Fruit fly (Drosophila melanogaster): Measurements from ENCODE around the gene mbf1.

Gene mbf1

DNA sequence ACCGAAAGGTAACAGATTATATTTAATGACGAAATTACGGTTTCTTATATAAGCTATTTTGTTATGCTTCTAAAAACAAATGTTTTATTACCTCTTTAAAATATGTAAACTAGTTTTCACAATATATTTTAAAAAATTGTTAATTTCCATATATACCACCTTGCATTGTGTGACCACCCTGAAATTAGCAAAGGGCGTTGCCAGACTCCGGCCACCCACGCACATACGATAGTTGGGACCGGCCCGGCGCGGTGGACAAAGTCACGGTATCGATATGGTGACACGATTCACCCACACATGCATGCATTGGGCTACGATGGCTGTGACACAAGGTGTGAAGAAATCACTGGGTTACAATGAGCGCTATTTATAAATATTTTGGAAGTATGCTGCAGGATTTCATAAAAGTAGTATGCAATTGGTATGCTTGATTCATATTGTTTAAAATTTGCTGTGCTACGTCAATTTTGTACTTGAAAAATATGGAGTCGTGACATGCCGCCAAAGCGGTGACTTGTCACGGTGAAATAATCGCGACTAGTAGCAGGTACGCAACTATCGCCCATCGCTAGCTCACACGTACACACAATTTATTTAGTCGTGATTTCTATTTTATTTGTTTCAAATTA, 13.9 kb downstream of the mbf1 start (continued):
- no peak for TF ChIP-seq CG2875 (GFP tag; optimal IDR thresholded peaks at IDR 0.05)
- peak; percentile 10 for TF ChIP-seq CG4854 (GFP tag; optimal IDR thresholded peaks at IDR 0.05)
- no peak for TF ChIP-seq dmrt99B (tag; optimal IDR thresholded peaks at IDR 0.05)
- no peak for TF ChIP-seq Ravus (GFP tag; IDR thresholded peaks at IDR 0.05)
- TF ChIP-seq CG11247 (GFP tag; IDR thresholded peaks at IDR 0.05): peak; percentile 51; the same call in 1 of the 2 replicates
- TF ChIP-seq tio (GFP tag; optimal IDR thresholded peaks at IDR 0.05): no peak
- TF ChIP-seq CG10959 (GFP tag; IDR thresholded peaks at IDR 0.05): no peak
- TF ChIP-seq schlank (tag; optimal IDR thresholded peaks at IDR 0.05): no peak
- no peak for TF ChIP-seq pan (optimal IDR thresholded peaks at IDR 0.05)
- peak in 1 of 2 experiments; percentile 76 for TF ChIP-seq pan (GFP tag; optimal IDR thresholded peaks at IDR 0.05 in 1 of 2, IDR thresholded peaks at IDR 0.05 in 1 of 2)
- peak; percentile 30 for TF ChIP-seq CG16815 (GFP tag; optimal IDR thresholded peaks at IDR 0.05)
- TF ChIP-seq Lim3 (GFP tag; IDR thresholded peaks at IDR 0.05): no peak
- TF ChIP-seq pho (GFP tag; optimal IDR thresholded peaks at IDR 0.05): peak; percentile 67
- TF ChIP-seq al (GFP tag; IDR thresholded peaks at IDR 0.05): peak; percentile 20; the same call in 1 of the 2 replicates
- peak; percentile 66 for TF ChIP-seq bcd (GFP tag; optimal IDR thresholded peaks at IDR 0.05)
- TF ChIP-seq stwl (tag; optimal IDR thresholded peaks at IDR 0.05): peak; percentile 34
- TF ChIP-seq gt (GFP tag; IDR thresholded peaks at IDR 0.05): no peak
- TF ChIP-seq Doc2 (GFP tag; IDR thresholded peaks at IDR 0.05): no peak
- no peak for TF ChIP-seq CG5180 (GFP tag; optimal IDR thresholded peaks at IDR 0.05)
- no peak for TF ChIP-seq peb (GFP tag; IDR thresholded peaks at IDR 0.05)
- peak; percentile 77 for TF ChIP-seq CG34422 (GFP tag; IDR thresholded peaks at IDR 0.05)
- TF ChIP-seq ara (GFP tag; IDR thresholded peaks at IDR 0.05): no peak
- no peak for TF ChIP-seq TFAM (GFP tag; optimal IDR thresholded peaks at IDR 0.05)
- no peak for TF ChIP-seq exex (tag; optimal IDR thresholded peaks at IDR 0.05)
- no peak for TF ChIP-seq CG3838 (GFP tag; optimal IDR thresholded peaks at IDR 0.05)
- peak; percentile 64 for TF ChIP-seq CG18599 (GFP tag; optimal IDR thresholded peaks at IDR 0.05)
- peak; percentile 45 for TF ChIP-seq nerfin-1 (tag; optimal IDR thresholded peaks at IDR 0.05)
- TF ChIP-seq chm (GFP tag; IDR thresholded peaks at IDR 0.05): peak; percentile 53; the same call in 1 of the 2 replicates
- peak; percentile 75 for TF ChIP-seq NFAT (GFP tag; IDR thresholded peaks at IDR 0.05)
- TF ChIP-seq Sry-β (GFP tag; optimal IDR thresholded peaks at IDR 0.05): peak; percentile 52
- TF ChIP-seq CG15601 (tag; optimal IDR thresholded peaks at IDR 0.05): peak; percentile 2
- TF ChIP-seq slbo (GFP tag; IDR thresholded peaks at IDR 0.05): peak; percentile 81
- no peak for TF ChIP-seq CG43689 (GFP tag; IDR thresholded peaks at IDR 0.05)
- TF ChIP-seq dan (GFP tag; IDR thresholded peaks at IDR 0.05): no peak
- peak; percentile 9 to 36 for TF ChIP-seq chif (GFP tag; optimal IDR thresholded peaks at IDR 0.05)
- no peak for TF ChIP-seq sc (optimal IDR thresholded peaks at IDR 0.05)
- TF ChIP-seq sc (GFP tag; optimal IDR thresholded peaks at IDR 0.05): peak; percentile 11
- TF ChIP-seq CG9437 (GFP tag; optimal IDR thresholded peaks at IDR 0.05): peak; percentile 8
- TF ChIP-seq gro (GFP tag; optimal IDR thresholded peaks at IDR 0.05): peak; percentile 69
- peak; percentile 34 for TF ChIP-seq CG6683 (GFP tag; optimal IDR thresholded peaks at IDR 0.05)
- TF ChIP-seq jumu (GFP tag; optimal IDR thresholded peaks at IDR 0.05): peak; percentile 75
- 0 out of 2 replicates have a peak, but pooled peaks have one; percentile 35 for TF ChIP-seq cas (GFP tag; IDR thresholded peaks at IDR 0.05)
- peak; percentile 82; the same call in 2 of the 4 replicates for TF ChIP-seq chinmo (GFP tag; IDR thresholded peaks at IDR 0.05; ENCODE audit: partially characterized antibody)
- TF ChIP-seq CG6765 (GFP tag; optimal IDR thresholded peaks at IDR 0.05): no peak
- TF ChIP-seq CG10274 (GFP tag; optimal IDR thresholded peaks at IDR 0.05): no peak
- no peak for TF ChIP-seq Deaf1 (tag; optimal IDR thresholded peaks at IDR 0.05)
- no peak for TF ChIP-seq CG7987 (GFP tag; optimal IDR thresholded peaks at IDR 0.05)
- TF ChIP-seq kay (GFP tag; optimal IDR thresholded peaks at IDR 0.05): peak; percentile 47
- peak; percentile 84 for TF ChIP-seq CG12659 (GFP tag; optimal IDR thresholded peaks at IDR 0.05)
- TF ChIP-seq CG12155 (GFP tag; optimal IDR thresholded peaks at IDR 0.05): peak; percentile 9

All from whole organism, embryonic.